Worm (Caenorhabditis elegans) whole organism, midembryonic: ENCODE results near the gene cosa-1.

ENCODE experiments used
- T22C8.4 ChIP-seq: fragments of 200-800 bp; sonication (Bioruptor generic); IDR thresholded peaks from 2 replicates; pipeline ENCODE4 v1.3.6; 2022; ENCODE audit warnings: missing genetic modification characterization, missing compliant biosample characterization
- cog-1 ChIP-seq: sonication (generic microtip); optimal IDR thresholded peaks from 2 replicates; lab custom pipeline; 2016; ENCODE audit warnings: missing genetic modification characterization, missing compliant biosample characterization
- flt-1 ChIP-seq: fragments of 200-800 bp; sonication (Bioruptor generic); IDR thresholded peaks from 2 replicates; pipeline ENCODE4 v1.3.6; 2022; ENCODE audit warnings: missing genetic modification characterization, missing compliant biosample characterization
- klf-2 ChIP-seq: fragments of 200-800 bp; sonication (Bioruptor generic); conservative IDR thresholded peaks from 2 replicates; pipeline ENCODE4 v1.3.6; 2022; ENCODE audit warnings: missing genetic modification reagents, missing genetic modification characterization, missing compliant biosample characterization
- med-1 ChIP-seq: sonication (generic microtip); optimal IDR thresholded peaks from 2 replicates; lab custom pipeline; 2017; ENCODE audit warnings: missing genetic modification characterization, mild to moderate bottlenecking, missing compliant biosample characterization, antibody characterized with exemption, missing genetic modification reagents; ENCODE audit not compliant: insufficient read depth
- ref-1 ChIP-seq: fragments of 200-800 bp; sonication (Bioruptor generic); conservative IDR thresholded peaks from 2 replicates; pipeline ENCODE4 v1.3.6; 2022; ENCODE audit warnings: missing genetic modification reagents, missing genetic modification characterization, missing compliant biosample characterization
- tab-1 ChIP-seq: fragments of 200-800 bp; sonication (Bioruptor generic); IDR thresholded peaks from 2 replicates; pipeline ENCODE4 v1.3.6; 2022; ENCODE audit warnings: missing genetic modification characterization, missing compliant biosample characterization
- ztf-23 ChIP-seq: fragments of 200-800 bp; sonication (Bioruptor generic); IDR thresholded peaks from 2 replicates; pipeline ENCODE4 v1.3.6; 2022; ENCODE audit warnings: missing genetic modification reagents, missing genetic modification characterization, missing compliant biosample characterization
- ztf-29 ChIP-seq: fragments of 200-800 bp; sonication (Bioruptor generic); IDR thresholded peaks from 2 replicates; pipeline ENCODE4 v1.3.6; 2022; ENCODE audit warnings: missing genetic modification reagents, missing genetic modification characterization, missing compliant biosample characterization

Gene cosa-1

ce11 chrIII:2700637-2701036 is 25.3 kb upstream of the cosa-1 start, which contains the start of gene set-27:
TSS of gene set-27 (plus strand) at chrIII:2700937.
- TF ChIP-seq ztf-29 (GFP tag; lab: Robert Waterston, UW): no peak
- no peak for TF ChIP-seq T22C8.4 (GFP tag; lab: Robert Waterston, UW)
- no peak for TF ChIP-seq cog-1
- no peak for TF ChIP-seq tab-1 (GFP tag; lab: Robert Waterston, UW)
- no peak for TF ChIP-seq med-1 (GFP tag; lab: Kevin White, UChicago)
- TF ChIP-seq klf-2: no peak
- TF ChIP-seq ref-1 (GFP tag; lab: Robert Waterston, UW): no peak

- TF ChIP-seq med-1 (GFP tag; lab: Kevin White, UChicago) (no peak), klf-2 (no peak), tab-1 (GFP tag; lab: Robert Waterston, UW) (no peak), flt-1 (GFP tag; lab: Robert Waterston, UW) (no peak), T22C8.4 (GFP tag; lab: Robert Waterston, UW) (no peak), ref-1 (GFP tag; lab: Robert Waterston, UW) (no peak), cog-1 (no peak), ztf-23 (GFP tag; lab: Robert Waterston, UW) (no peak), ztf-29 (GFP tag; lab: Robert Waterston, UW) (no peak)
These were observed 15.7 kb upstream of the cosa-1 start for ce11 chrIII:2710211-2710610.

ce11 chrIII:2711527-2711926 is 14.4 kb upstream of the cosa-1 start:
- TF ChIP-seq tab-1 (GFP tag; lab: Robert Waterston, UW) (no peak), T22C8.4 (GFP tag; lab: Robert Waterston, UW) (no peak), ztf-29 (GFP tag; lab: Robert Waterston, UW) (no peak), ztf-23 (GFP tag; lab: Robert Waterston, UW) (0 out of 2 replicates have a peak, but pooled peaks have one; percentile 31)

DNA sequence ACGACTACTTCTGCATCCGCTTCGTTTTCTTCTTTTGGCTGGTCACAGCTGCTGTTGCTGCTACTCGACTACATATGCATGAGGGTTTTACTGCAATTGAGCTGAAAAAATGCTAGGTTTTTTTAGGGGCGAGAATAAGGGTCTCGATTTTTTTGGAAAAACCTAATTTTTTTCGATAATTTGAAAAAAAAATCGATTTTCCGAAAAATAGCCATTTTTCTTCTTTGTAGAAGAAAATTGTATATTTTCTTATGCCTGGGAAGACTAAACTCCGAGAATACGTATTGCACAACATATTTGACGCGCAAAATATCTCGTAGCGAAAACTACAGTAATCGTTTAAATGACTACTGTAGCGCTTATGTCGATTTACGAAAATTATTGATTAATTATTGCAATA is 9.4 kb upstream of the cosa-1 start, which contains the start of gene tmem-132:
tmem-132 (minus strand) TSS at position 101 of the 400 bp plus-strand sequence.
- TF ChIP-seq tab-1 (GFP tag; lab: Robert Waterston, UW): no peak
- TF ChIP-seq ztf-29 (GFP tag; lab: Robert Waterston, UW): no peak
- no peak for TF ChIP-seq ref-1 (GFP tag; lab: Robert Waterston, UW)
- no peak for TF ChIP-seq klf-2
- TF ChIP-seq cog-1: no peak
- no peak for TF ChIP-seq flt-1 (GFP tag; lab: Robert Waterston, UW)
- no peak for TF ChIP-seq ztf-23 (GFP tag; lab: Robert Waterston, UW)
- no peak for TF ChIP-seq med-1 (GFP tag; lab: Kevin White, UChicago)
- no peak for TF ChIP-seq T22C8.4 (GFP tag; lab: Robert Waterston, UW)

ce11 chrIII:2724992-2725220 is 1.0 kb upstream of the cosa-1 start, which contains the start of gene Y71H2AM.11:
TSS of gene Y71H2AM.11 (minus strand) at chrIII:2725092.
- TF ChIP-seq tab-1 (GFP tag; lab: Robert Waterston, UW): no peak
- TF ChIP-seq med-1 (GFP tag; lab: Kevin White, UChicago): no peak
- TF ChIP-seq klf-2: no peak
- TF ChIP-seq ztf-23 (GFP tag; lab: Robert Waterston, UW): no peak
- TF ChIP-seq flt-1 (GFP tag; lab: Robert Waterston, UW): no peak
- no peak for TF ChIP-seq cog-1
- no peak for TF ChIP-seq ref-1 (GFP tag; lab: Robert Waterston, UW)
- no peak for TF ChIP-seq T22C8.4 (GFP tag; lab: Robert Waterston, UW)
- no peak for TF ChIP-seq ztf-29 (GFP tag; lab: Robert Waterston, UW)

- TF ChIP-seq flt-1 (GFP tag; lab: Robert Waterston, UW): no peak
- TF ChIP-seq ref-1 (GFP tag; lab: Robert Waterston, UW): no peak
- no peak for TF ChIP-seq ztf-29 (GFP tag; lab: Robert Waterston, UW)
- no peak for TF ChIP-seq med-1 (GFP tag; lab: Kevin White, UChicago)
- TF ChIP-seq ztf-23 (GFP tag; lab: Robert Waterston, UW): no peak
- TF ChIP-seq T22C8.4 (GFP tag; lab: Robert Waterston, UW): no peak
- no peak for TF ChIP-seq tab-1 (GFP tag; lab: Robert Waterston, UW)
- TF ChIP-seq cog-1: no peak
- TF ChIP-seq klf-2: no peak
These were observed 7.8 kb downstream of the cosa-1 start, which contains the start of gene Y71H2AM.12 for ce11 chrIII:2733606-2734183. TSS of gene Y71H2AM.12 (minus strand) at chrIII:2734091.

DNA sequence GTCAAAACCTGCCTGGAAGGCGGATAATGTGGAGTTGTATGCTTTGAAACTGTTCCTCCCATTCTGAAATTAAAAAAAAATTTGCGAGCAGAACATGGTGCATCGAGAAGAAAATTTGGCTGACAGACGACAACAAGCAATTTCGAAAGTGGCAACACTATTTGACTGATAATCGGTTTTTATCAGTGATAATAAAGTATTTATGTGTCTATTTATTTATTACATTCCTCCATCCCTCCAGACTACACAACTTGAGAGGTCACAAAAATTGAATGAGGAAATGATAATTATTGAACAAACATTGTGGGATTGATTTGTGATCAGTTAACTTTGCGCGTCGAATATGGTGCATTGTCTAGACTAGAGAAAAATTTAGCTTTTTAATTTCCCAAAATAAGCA is 13.6 kb downstream of the cosa-1 start, which contains the start of gene cest-25:
cest-25 (minus strand) TSS at position 63 of the 400 bp plus-strand sequence.
- TF ChIP-seq med-1 (GFP tag; lab: Kevin White, UChicago) (no peak), ztf-23 (GFP tag; lab: Robert Waterston, UW) (no peak), T22C8.4 (GFP tag; lab: Robert Waterston, UW) (no peak), tab-1 (GFP tag; lab: Robert Waterston, UW) (no peak), cog-1 (no peak), klf-2 (no peak), ztf-29 (GFP tag; lab: Robert Waterston, UW) (no peak), flt-1 (GFP tag; lab: Robert Waterston, UW) (no peak), ref-1 (GFP tag; lab: Robert Waterston, UW) (no peak)

- TF ChIP-seq ztf-29 (GFP tag; lab: Robert Waterston, UW) (no peak), ref-1 (GFP tag; lab: Robert Waterston, UW) (no peak), T22C8.4 (GFP tag; lab: Robert Waterston, UW) (no peak)
These were observed 20.6 kb downstream of the cosa-1 start, which contains the start of gene Y71H2AM.14 for ce11 chrIII:2746553-2746952. TSS of gene Y71H2AM.14 (minus strand) at chrIII:2746653.

- TF ChIP-seq ref-1 (GFP tag; lab: Robert Waterston, UW): no peak
- TF ChIP-seq flt-1 (GFP tag; lab: Robert Waterston, UW): 0 out of 2 replicates have a peak, but pooled peaks have one; percentile 35
These were observed 30.3 kb downstream of the cosa-1 start, which contains the start of gene gldi-9 for ce11 chrIII:2756260-2756659. TSS of gene gldi-9 (minus strand) at chrIII:2756360.

DNA sequence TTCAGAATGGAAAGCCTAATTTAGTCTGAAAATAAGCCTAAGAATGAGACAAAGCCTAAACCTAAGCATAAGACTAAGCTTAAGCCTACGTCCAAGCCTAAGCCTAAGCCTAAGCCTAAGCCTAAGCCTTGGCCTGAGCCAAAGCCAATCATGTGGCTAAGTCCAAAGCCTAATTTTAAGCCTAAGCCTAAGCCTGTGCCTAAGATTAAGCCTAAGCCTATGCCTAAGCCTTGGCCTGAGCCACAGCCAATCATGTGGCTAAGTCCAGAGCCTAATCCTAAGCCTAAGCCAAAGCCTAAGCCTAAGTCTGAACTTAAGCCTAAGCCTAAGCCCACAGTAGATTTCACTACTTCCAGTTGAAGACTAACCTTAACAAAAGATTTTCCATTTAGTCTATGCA is 31.6 kb downstream of the cosa-1 start:
- TF ChIP-seq ztf-29 (GFP tag; lab: Robert Waterston, UW) (no peak), ztf-23 (GFP tag; lab: Robert Waterston, UW) (no peak), flt-1 (GFP tag; lab: Robert Waterston, UW) (no peak), tab-1 (GFP tag; lab: Robert Waterston, UW) (no peak), klf-2 (no peak), ref-1 (GFP tag; lab: Robert Waterston, UW) (no peak), cog-1 (no peak), T22C8.4 (GFP tag; lab: Robert Waterston, UW) (no peak), med-1 (GFP tag; lab: Kevin White, UChicago) (no peak)
